Worm (Caenorhabditis elegans) whole organism, early embryonic: ENCODE data around the gene F11D5.7.

ENCODE experiments used
- aly-1 ChIP-seq: sonication (generic microtip); optimal IDR thresholded peaks from 2 replicates; lab custom pipeline; 2016; ENCODE audit warnings: missing genetic modification characterization, missing compliant biosample characterization
- ama-1 ChIP-seq: fragments of 150-350 bp; optimal IDR thresholded peaks from 2 replicates; lab custom pipeline; 2014
- ceh-13 ChIP-seq: fragments of 200-800 bp; sonication (Bioruptor generic); optimal IDR thresholded peaks from 2 replicates; lab custom pipeline; 2018; ENCODE audit warnings: mild to moderate bottlenecking, missing genetic modification characterization, missing compliant biosample characterization
- ceh-36 ChIP-seq: sonication (generic microtip); optimal IDR thresholded peaks from 2 replicates; lab custom pipeline; 2016; ENCODE audit warnings: missing genetic modification characterization, inconsistent platforms, missing compliant biosample characterization
- ets-7 ChIP-seq: sonication (generic microtip); optimal IDR thresholded peaks from 2 replicates; lab custom pipeline; 2016; ENCODE audit warnings: missing genotype, missing genetic modification characterization, missing compliant biosample characterization
- flt-1 ChIP-seq: fragments of 200-800 bp; sonication (Bioruptor generic); IDR thresholded peaks from 2 replicates; pipeline ENCODE4 v1.3.6; 2022; ENCODE audit warnings: missing genetic modification characterization, missing compliant biosample characterization
- pes-1 ChIP-seq: fragments of 200-800 bp; sonication (Bioruptor generic); IDR thresholded peaks from 2 replicates; pipeline ENCODE4 v1.3.6; 2022; ENCODE audit warnings: missing genetic modification reagents, missing genetic modification characterization, missing compliant biosample characterization
- scrt-1 ChIP-seq: fragments of 200-800 bp; sonication (Bioruptor generic); IDR thresholded peaks from 2 replicates; pipeline ENCODE4 v1.3.6; 2022; ENCODE audit warnings: missing genetic modification characterization, missing compliant biosample characterization

- TF ChIP-seq scrt-1 (GFP tag; lab: Robert Waterston, UW) (no peak), aly-1 (tag; lab: Kevin White, UChicago) (no peak), ceh-36 (tag; lab: Kevin White, UChicago) (no peak), ceh-13 (GFP tag; lab: Kevin White, UChicago) (no peak), ama-1 (lab: Kevin White, UChicago) (no peak), flt-1 (no peak), ets-7 (tag; lab: Kevin White, UChicago) (no peak), pes-1 (GFP tag; lab: Robert Waterston, UW) (no peak)
These were observed 47.4 kb downstream of the F11D5.7 start, which contains the start of gene ZK816.1 for ce11 chrX:3351526-3351925.
